Fruit fly (Drosophila melanogaster) whole organism: Measurements from ENCODE around the gene Tmem43.

Source experiments
- CG8478 ChIP-seq: fragments of >200 bp; optimal IDR thresholded peaks from 2 replicates; lab custom pipeline; 2018; ENCODE audit warnings: inconsistent platforms
- Dll ChIP-seq: fragments of >200 bp; optimal IDR thresholded peaks from 2 replicates; lab custom pipeline; 2017
- EcR ChIP-seq, 2 experiments: fragments of >200 bp; optimal IDR thresholded peaks; 2 replicates each; lab custom pipeline; 2017; ENCODE audit warnings: missing biosample characterization in 2 of 2, missing genetic modification characterization in 2 of 2, missing genetic modification reagents in 2 of 2
- pan ChIP-seq: fragments of >200 bp; optimal IDR thresholded peaks from 2 replicates; lab custom pipeline; 2017
- psq ChIP-seq: fragments of >200 bp; optimal IDR thresholded peaks from 2 replicates; lab custom pipeline; 2017
- usp ChIP-seq: fragments of >200 bp; optimal IDR thresholded peaks from 2 replicates; lab custom pipeline; 2017; ENCODE audit warnings: missing biosample characterization, missing genetic modification characterization, mixed read lengths

DNA sequence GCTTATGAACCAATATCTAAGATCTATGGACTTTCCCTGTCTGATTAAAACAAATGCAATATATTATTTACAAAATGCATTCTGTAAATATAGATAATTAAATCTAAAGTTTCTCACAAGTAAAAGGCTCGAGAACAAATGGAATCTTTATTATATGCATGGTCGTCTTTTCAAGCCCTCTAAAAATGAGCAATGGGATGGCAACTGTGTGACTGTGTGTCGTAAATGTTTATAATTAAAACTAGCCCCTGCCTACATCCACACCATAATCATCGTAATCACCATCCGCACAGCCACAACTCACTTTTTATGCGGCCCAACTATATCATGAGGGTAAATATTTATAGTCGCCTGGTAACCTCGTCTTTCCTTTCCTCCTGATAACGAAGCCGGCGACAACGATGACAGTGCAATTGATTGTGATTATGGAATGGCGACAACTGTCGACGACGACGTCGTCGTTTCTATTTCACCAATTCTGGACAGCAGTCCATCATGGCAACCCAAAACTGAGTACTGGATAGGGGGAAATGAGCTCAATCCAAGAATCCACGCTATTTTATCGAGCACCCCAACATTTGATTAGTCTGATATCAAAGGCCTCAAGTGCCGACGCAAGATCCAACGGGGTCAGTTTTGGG, 49.1 kb downstream of the Tmem43 start:
- TF ChIP-seq usp (GFP tag; lab: Kevin White, UChicago) (no peak), pan (no peak), EcR (GFP tag; optimal IDR thresholded peaks at IDR 0.05; lab: Kevin White, UChicago) (no peak), CG8478 (no peak), Dll (lab: Kevin White, UChicago) (no peak), psq (lab: Kevin White, UChicago) (no peak)
